Worm (Caenorhabditis elegans) whole organism, L4/young adult: Measurements from ENCODE around the gene gfm-1.
A peak's percentile ranks its signal among the peaks of the same experiment; 100 is the strongest.

ENCODE experiments used
- W03F9.2 ChIP-seq: fragments of 150-350 bp; optimal IDR thresholded peaks from 2 replicates; lab custom pipeline; 2014; ENCODE audit warnings: missing biosample characterization, missing genetic modification characterization
- dao-5 ChIP-seq: sonication (generic microtip); optimal IDR thresholded peaks from 2 replicates; lab custom pipeline; 2016; ENCODE audit warnings: missing genotype, missing genetic modification characterization, moderate library complexity, missing compliant biosample characterization
- him-1 ChIP-seq: sonication (generic microtip); optimal IDR thresholded peaks from 2 replicates; lab custom pipeline; 2016; ENCODE audit warnings: missing genotype, missing genetic modification reagents, missing genetic modification characterization, missing compliant biosample characterization

gfm-1 gene

ce11 chrII:13107719-13108118, 9.6 kb upstream of the gfm-1 start, which contains the start of gene pqn-32:
Gene pqn-32, plus strand, starts transcription at chrII:13108019.
- TF ChIP-seq W03F9.2 (tag; lab: Kevin White, UChicago) (no peak), him-1 (tag; lab: Kevin White, UChicago) (no peak), dao-5 (tag; lab: Kevin White, UChicago) (no peak)

ce11 chrII:13116710-13117109, 573 bp upstream of the gfm-1 start, which contains the start of gene rict-1:
Gene rict-1, minus strand, starts transcription at chrII:13116810.
- TF ChIP-seq W03F9.2 (tag; lab: Kevin White, UChicago) (no peak), dao-5 (tag; lab: Kevin White, UChicago) (no peak), him-1 (tag; lab: Kevin White, UChicago) (no peak)

- TF ChIP-seq him-1 (tag; lab: Kevin White, UChicago) (no peak), dao-5 (tag; lab: Kevin White, UChicago) (no peak), W03F9.2 (tag; lab: Kevin White, UChicago) (no peak)
Observed at ce11 chrII:13122720-13123119, 5.4 kb downstream of the gfm-1 start, which contains the start of gene bath-45. Gene bath-45, plus strand, starts transcription at chrII:13123020.

ce11 chrII:13129602-13130001, 12.3 kb downstream of the gfm-1 start, which contains the start of gene F29C12.6:
Gene F29C12.6, plus strand, starts transcription at chrII:13129902.
- no peak for TF ChIP-seq W03F9.2 (tag; lab: Kevin White, UChicago)
- no peak for TF ChIP-seq dao-5 (tag; lab: Kevin White, UChicago)
- no peak for TF ChIP-seq him-1 (tag; lab: Kevin White, UChicago)

- TF ChIP-seq dao-5 (tag; lab: Kevin White, UChicago) (no peak), him-1 (tag; lab: Kevin White, UChicago) (no peak), W03F9.2 (tag; lab: Kevin White, UChicago) (no peak)
Observed at ce11 chrII:13130576-13130975, 13.3 kb downstream of the gfm-1 start.

ce11 chrII:13139573-13139972, 22.3 kb downstream of the gfm-1 start:
- TF ChIP-seq W03F9.2 (tag; lab: Kevin White, UChicago) (no peak), him-1 (tag; lab: Kevin White, UChicago) (no peak), dao-5 (tag; lab: Kevin White, UChicago) (no peak)

ce11 chrII:13142372-13142771, 25.1 kb downstream of the gfm-1 start:
- no peak for TF ChIP-seq W03F9.2 (tag; lab: Kevin White, UChicago)
- TF ChIP-seq dao-5 (tag; lab: Kevin White, UChicago), result no peak
- no peak for TF ChIP-seq him-1 (tag; lab: Kevin White, UChicago)

- TF ChIP-seq him-1 (tag; lab: Kevin White, UChicago), result no peak
- no peak for TF ChIP-seq W03F9.2 (tag; lab: Kevin White, UChicago)
- TF ChIP-seq dao-5 (tag; lab: Kevin White, UChicago), result no peak
Observed at ce11 chrII:13145204-13145603, 27.9 kb downstream of the gfm-1 start, which contains the start of gene mltn-1. Gene mltn-1, minus strand, starts transcription at chrII:13145225.

- TF ChIP-seq W03F9.2 (tag; lab: Kevin White, UChicago), result no peak
Observed at ce11 chrII:13148247-13148646, 31.0 kb downstream of the gfm-1 start.

ce11 chrII:13149965-13150364, 32.7 kb downstream of the gfm-1 start:
- TF ChIP-seq him-1 (tag; lab: Kevin White, UChicago) (no peak), W03F9.2 (tag; lab: Kevin White, UChicago) (no peak), dao-5 (tag; lab: Kevin White, UChicago) (no peak)

ce11 chrII:13152409-13152808, 35.1 kb downstream of the gfm-1 start:
- TF ChIP-seq dao-5 (tag; lab: Kevin White, UChicago), result no peak
- no peak for TF ChIP-seq him-1 (tag; lab: Kevin White, UChicago)
- no peak for TF ChIP-seq W03F9.2 (tag; lab: Kevin White, UChicago)

- TF ChIP-seq W03F9.2 (tag; lab: Kevin White, UChicago) (no peak), him-1 (tag; lab: Kevin White, UChicago) (no peak), dao-5 (tag; lab: Kevin White, UChicago) (no peak)
Observed at ce11 chrII:13153299-13153698, 36.0 kb downstream of the gfm-1 start, which contains the start of gene spe-18. Gene spe-18, minus strand, starts transcription at chrII:13153399.

ce11 chrII:13156071-13156470, 38.8 kb downstream of the gfm-1 start:
- no peak for TF ChIP-seq him-1 (tag; lab: Kevin White, UChicago)
- TF ChIP-seq W03F9.2 (tag; lab: Kevin White, UChicago), result no peak
- no peak for TF ChIP-seq dao-5 (tag; lab: Kevin White, UChicago)

- peak; percentile 79 for TF ChIP-seq W03F9.2 (tag; lab: Kevin White, UChicago)
- peak; percentile 26 for TF ChIP-seq him-1 (tag; lab: Kevin White, UChicago)
- no peak for TF ChIP-seq dao-5 (tag; lab: Kevin White, UChicago)
Observed at ce11 chrII:13156971-13157370, 39.7 kb downstream of the gfm-1 start, which contains the start of the genes hpr-17 and F32A11.1. Gene hpr-17, minus strand, starts transcription at chrII:13157047. Gene F32A11.1, plus strand, starts transcription at chrII:13157329.
